Worm (Caenorhabditis elegans) whole organism, L4 larva: Measurements from ENCODE around the gene K09C6.2.

Source experiments
- D1046.2 ChIP-seq: fragments of 200-800 bp; sonication (Bioruptor generic); IDR thresholded peaks from 2 replicates; pipeline ENCODE4 v1.3.6; 2022; ENCODE audit warnings: missing genetic modification characterization, missing compliant biosample characterization
- F44E2.7 ChIP-seq: fragments of 200-800 bp; sonication (Bioruptor generic); IDR thresholded peaks from 2 replicates; pipeline ENCODE4 v2.1.2; 2022; ENCODE audit warnings: missing genetic modification characterization, missing compliant biosample characterization
- F49E8.2 ChIP-seq: sonication (generic microtip); optimal IDR thresholded peaks from 2 replicates; lab custom pipeline; 2016; ENCODE audit warnings: missing compliant biosample characterization, mild to moderate bottlenecking, missing genetic modification characterization, borderline replicate concordance
- Y105C5A.15 ChIP-seq: fragments of 200-800 bp; sonication (Bioruptor generic); IDR thresholded peaks from 2 replicates; pipeline ENCODE4 v1.3.6; 2022; ENCODE audit warnings: missing genetic modification characterization, missing compliant biosample characterization
- Y48G9A.11 ChIP-seq: fragments of 200-800 bp; sonication (Bioruptor generic); IDR thresholded peaks from 2 replicates; pipeline ENCODE4 v1.3.6; 2022; ENCODE audit warnings: missing genetic modification reagents, missing genetic modification characterization, missing compliant biosample characterization
- Y5F2A.4 ChIP-seq: fragments of 200-800 bp; sonication (Bioruptor generic); optimal IDR thresholded peaks from 2 replicates; lab custom pipeline; 2018; ENCODE audit warnings: mild to moderate bottlenecking, missing genetic modification characterization, missing compliant biosample characterization
- aha-1 ChIP-seq: fragments of 150-350 bp; peaks from one replicate; lab custom pipeline; 2014; ENCODE audit warnings: missing biosample characterization, missing genetic modification characterization
- arid-1 ChIP-seq: fragments of 200-800 bp; sonication (Bioruptor generic); conservative IDR thresholded peaks from 2 replicates; pipeline ENCODE4 v1.3.6; 2022; ENCODE audit warnings: missing genetic modification reagents, missing genetic modification characterization, missing compliant biosample characterization
- ceh-44 ChIP-seq: fragments of 200-800 bp; sonication (Bioruptor generic); IDR thresholded peaks from 2 replicates; pipeline ENCODE4 v1.3.6; 2022; ENCODE audit warnings: missing genetic modification reagents, missing genetic modification characterization, missing compliant biosample characterization
- ceh-62 ChIP-seq: sonication (generic microtip); optimal IDR thresholded peaks from 2 replicates; lab custom pipeline; 2017; ENCODE audit warnings: missing biosample characterization, missing genetic modification characterization
- ces-1 ChIP-seq: fragments of 150-350 bp; sonication (generic microtip); optimal IDR thresholded peaks from 4 replicates; lab custom pipeline; 2014; ENCODE audit warnings: missing biosample characterization, missing genetic modification reagents, missing genetic modification characterization
- ctbp-1 ChIP-seq: fragments of 200-800 bp; sonication (Bioruptor generic); IDR thresholded peaks from 2 replicates; pipeline ENCODE4 v1.3.6; 2022; ENCODE audit warnings: missing genetic modification reagents, missing genetic modification characterization, missing compliant biosample characterization
- daf-12 ChIP-seq: fragments of 150-350 bp; optimal IDR thresholded peaks from 2 replicates; lab custom pipeline; 2014; ENCODE audit warnings: missing biosample characterization, missing genetic modification reagents, missing genetic modification characterization
- dpl-1 ChIP-seq: fragments of 150-350 bp; optimal IDR thresholded peaks from 2 replicates; lab custom pipeline; 2014; ENCODE audit warnings: missing biosample characterization, missing genetic modification reagents, missing genetic modification characterization
- dve-1 ChIP-seq: sonication (generic microtip); optimal IDR thresholded peaks from 2 replicates; lab custom pipeline; 2017; ENCODE audit warnings: antibody characterized with exemption, mild to moderate bottlenecking, missing genetic modification characterization, missing compliant biosample characterization; ENCODE audit not compliant: insufficient read depth
- egl-43 ChIP-seq: fragments of 200-800 bp; sonication (Bioruptor generic); IDR thresholded peaks from 2 replicates; pipeline ENCODE4 v1.3.6; 2022; ENCODE audit warnings: missing genetic modification reagents, missing genetic modification characterization, missing compliant biosample characterization
- fos-1 ChIP-seq: fragments of 150-350 bp; optimal IDR thresholded peaks from 2 replicates; lab custom pipeline; 2014; ENCODE audit warnings: missing biosample characterization, missing genetic modification characterization
- hif-1 ChIP-seq, 2 experiments: sonication (generic microtip); optimal IDR thresholded peaks; 2 replicates each; lab custom pipeline; 2016 to 2017; ENCODE audit warnings: missing compliant biosample characterization in 2 of 2, missing genetic modification characterization in 2 of 2, missing genetic modification reagents in 2 of 2, missing genotype in 2 of 2, mild to moderate bottlenecking in 1 of 2
- hlh-30 ChIP-seq: sonication (generic microtip); optimal IDR thresholded peaks from 2 replicates; lab custom pipeline; 2017; ENCODE audit warnings: antibody characterized with exemption, mild to moderate bottlenecking, missing genetic modification characterization, missing compliant biosample characterization; ENCODE audit not compliant: insufficient read depth
- lim-7 ChIP-seq: fragments of 200-800 bp; sonication (Bioruptor generic); IDR thresholded peaks from 2 replicates; pipeline ENCODE4 v1.3.6; 2022; ENCODE audit warnings: missing genetic modification characterization, missing compliant biosample characterization
- lin-13 ChIP-seq: fragments of 150-350 bp; optimal IDR thresholded peaks from 2 replicates; lab custom pipeline; 2014; ENCODE audit warnings: missing biosample characterization, missing genetic modification reagents, missing genetic modification characterization
- lin-15B ChIP-seq: fragments of 150-350 bp; sonication (generic microtip); optimal IDR thresholded peaks from 3 replicates; lab custom pipeline; 2014; ENCODE audit warnings: missing biosample characterization, missing genetic modification characterization
- lin-38 ChIP-seq: fragments of 200-800 bp; sonication (Bioruptor generic); IDR thresholded peaks from 2 replicates; pipeline ENCODE4 v1.3.6; 2022; ENCODE audit warnings: missing genetic modification reagents, missing genetic modification characterization, missing compliant biosample characterization
- lir-3 ChIP-seq: sonication (generic microtip); optimal IDR thresholded peaks from 2 replicates; lab custom pipeline; 2016; ENCODE audit warnings: mild to moderate bottlenecking, missing genetic modification characterization, missing compliant biosample characterization
- mdl-1 ChIP-seq, 2 experiments: fragments of 150-350 bp in 1 of 2; sonication (generic microtip) in 1 of 2; optimal IDR thresholded peaks; 2 replicates each; lab custom pipeline; 2014 to 2017; ENCODE audit warnings: missing biosample characterization in 2 of 2, missing genetic modification characterization in 2 of 2
- mdt-29 ChIP-seq: fragments of 200-800 bp; sonication (Bioruptor generic); IDR thresholded peaks from 2 replicates; pipeline ENCODE4 v1.3.6; 2022; ENCODE audit warnings: missing genetic modification reagents, missing genetic modification characterization, missing compliant biosample characterization
- mes-2 ChIP-seq: sonication (generic microtip); optimal IDR thresholded peaks from 2 replicates; lab custom pipeline; 2016; ENCODE audit warnings: missing genotype, mild to moderate bottlenecking, missing genetic modification characterization, missing compliant biosample characterization; ENCODE audit not compliant: poor library complexity, severe bottlenecking
- nhr-10 ChIP-seq: fragments of 150-350 bp; optimal IDR thresholded peaks from 2 replicates; lab custom pipeline; 2014; ENCODE audit warnings: missing biosample characterization, missing genetic modification characterization
- nhr-111 ChIP-seq: fragments of 200-800 bp; sonication (Bioruptor generic); optimal IDR thresholded peaks from 2 replicates; lab custom pipeline; 2018; ENCODE audit warnings: mild to moderate bottlenecking, missing genetic modification characterization, missing compliant biosample characterization
- nhr-25 ChIP-seq: sonication (generic microtip); optimal IDR thresholded peaks from 2 replicates; lab custom pipeline; 2017; ENCODE audit warnings: missing genetic modification characterization, mild to moderate bottlenecking, missing compliant biosample characterization, antibody characterized with exemption, moderate library complexity, borderline replicate concordance; ENCODE audit not compliant: insufficient read depth
- nhr-42 ChIP-seq: fragments of 200-800 bp; sonication (Bioruptor generic); IDR thresholded peaks from 2 replicates; pipeline ENCODE4 v1.3.6; 2022; ENCODE audit warnings: missing genetic modification characterization, missing compliant biosample characterization
- nhr-48 ChIP-seq: sonication (generic microtip); optimal IDR thresholded peaks from 2 replicates; lab custom pipeline; 2016; ENCODE audit warnings: mild to moderate bottlenecking, missing genetic modification characterization, missing compliant biosample characterization
- nhr-6 ChIP-seq: fragments of 150-350 bp; optimal IDR thresholded peaks from 2 replicates; lab custom pipeline; 2014; ENCODE audit warnings: missing biosample characterization, missing genetic modification characterization
- nhr-77 ChIP-seq: fragments of 150-350 bp; optimal IDR thresholded peaks from 2 replicates; lab custom pipeline; 2014; ENCODE audit warnings: missing biosample characterization, missing genetic modification characterization
- pha-4 ChIP-seq, 2 experiments: fragments of 150-350 bp in 1 of 2; fragments of 200-800 bp in 1 of 2; sonication (Bioruptor generic) in 1 of 2; IDR thresholded peaks in 1 of 2; optimal IDR thresholded peaks in 1 of 2; 2 replicates each; pipeline versions ENCODE4 v1.3.6 to Lab custom; 2014 to 2022; ENCODE audit warnings: missing genetic modification characterization in 2 of 2, missing genetic modification reagents in 2 of 2, missing biosample characterization in 1 of 2, missing compliant biosample characterization in 1 of 2
- saeg-2 ChIP-seq: fragments of 200-800 bp; sonication (Bioruptor generic); IDR thresholded peaks from 2 replicates; pipeline ENCODE4 v1.3.6; 2022; ENCODE audit warnings: missing genetic modification reagents, missing genetic modification characterization, missing compliant biosample characterization
- sdz-12 ChIP-seq: fragments of 200-800 bp; sonication (Bioruptor generic); optimal IDR thresholded peaks from 2 replicates; lab custom pipeline; 2018; ENCODE audit warnings: mild to moderate bottlenecking, missing genetic modification characterization, missing compliant biosample characterization
- set-16 ChIP-seq: fragments of 200-800 bp; sonication (Bioruptor generic); IDR thresholded peaks from 2 replicates; pipeline ENCODE4 v1.3.6; 2022; ENCODE audit warnings: missing genetic modification reagents, missing genetic modification characterization, missing compliant biosample characterization
- snpc-4 ChIP-seq: fragments of 150-350 bp; optimal IDR thresholded peaks from 2 replicates; lab custom pipeline; 2014; ENCODE audit warnings: missing biosample characterization, missing genetic modification characterization
- spr-3 ChIP-seq: fragments of 200-800 bp; sonication (Bioruptor generic); optimal IDR thresholded peaks from 2 replicates; lab custom pipeline; 2018; ENCODE audit warnings: mild to moderate bottlenecking, missing genetic modification characterization, missing compliant biosample characterization
- tag-97 ChIP-seq: fragments of 200-800 bp; sonication (Bioruptor generic); IDR thresholded peaks from 2 replicates; pipeline ENCODE4 v1.3.6; 2022; ENCODE audit warnings: missing genetic modification characterization, missing compliant biosample characterization
- unc-39 ChIP-seq: sonication (generic microtip); optimal IDR thresholded peaks from 2 replicates; lab custom pipeline; 2017; ENCODE audit warnings: missing biosample characterization, missing genetic modification characterization
- unc-62 ChIP-seq, 3 experiments: fragments of 150-350 bp in 1 of 3; sonication (generic microtip); optimal IDR thresholded peaks in 2 of 3; peaks in 1 of 3; 1 replicate in 1 of 3; 2 replicates in 2 of 3; lab custom pipeline; 2014 to 2017; ENCODE audit warnings: missing biosample characterization in 3 of 3, missing genetic modification characterization in 3 of 3, missing genetic modification reagents in 3 of 3, missing genotype in 1 of 3
- vab-7 ChIP-seq: fragments of 200-800 bp; sonication (Bioruptor generic); IDR thresholded peaks from 2 replicates; pipeline ENCODE4 v1.3.6; 2022; ENCODE audit warnings: missing genetic modification reagents, missing genetic modification characterization, missing compliant biosample characterization
- zfp-2 ChIP-seq: sonication (generic microtip); optimal IDR thresholded peaks from 2 replicates; lab custom pipeline; 2016; ENCODE audit warnings: mild to moderate bottlenecking, missing genetic modification characterization, missing compliant biosample characterization
- zfp-3 ChIP-seq: fragments of 200-800 bp; sonication (Bioruptor generic); conservative IDR thresholded peaks from 2 replicates; pipeline ENCODE4 v1.3.6; 2022; ENCODE audit warnings: missing genetic modification reagents, missing genetic modification characterization, missing compliant biosample characterization
- zip-11 ChIP-seq: fragments of 200-800 bp; sonication (Bioruptor generic); IDR thresholded peaks from 2 replicates; pipeline ENCODE4 v1.3.6; 2022; ENCODE audit warnings: missing genetic modification characterization, missing compliant biosample characterization
- ztf-7 ChIP-seq: fragments of 150-350 bp; optimal IDR thresholded peaks from 2 replicates; lab custom pipeline; 2014; ENCODE audit warnings: missing biosample characterization, missing genetic modification characterization

The K09C6.2 gene

ce11 chrV:899087-899486 is 42.4 kb downstream of the K09C6.2 start, which contains the start of gene nas-32:
Gene nas-32, minus strand, starts transcription at chrV:899187.
- TF ChIP-seq aha-1 (tag; lab: Kevin White, UChicago): peak; percentile 30
- TF ChIP-seq D1046.2: no peak
- no peak for TF ChIP-seq ztf-7
- no peak for TF ChIP-seq Y105C5A.15
- TF ChIP-seq, all 104 proteins: peak for 1

ce11 chrV:903460-903859 is 46.8 kb downstream of the K09C6.2 start, which contains the start of gene fmo-5:
Gene fmo-5, minus strand, starts transcription at chrV:903665.
- TF ChIP-seq zip-11 (GFP tag; lab: Robert Waterston, UW): no peak
- no peak for TF ChIP-seq fos-1 (tag; lab: Kevin White, UChicago)
- TF ChIP-seq F44E2.7: no peak
- TF ChIP-seq snpc-4 (tag; lab: Kevin White, UChicago): no peak
- no peak for TF ChIP-seq nhr-111 (GFP tag; lab: Kevin White, UChicago)
- TF ChIP-seq Y5F2A.4 (GFP tag; lab: Kevin White, UChicago): no peak
- no peak for TF ChIP-seq tag-97 (GFP tag; lab: Robert Waterston, UW)
- TF ChIP-seq Y105C5A.15: no peak
- TF ChIP-seq dpl-1 (GFP tag; lab: Kevin White, UChicago): peak; percentile 47
- no peak for TF ChIP-seq sdz-12
- no peak for TF ChIP-seq lir-3 (tag; lab: Kevin White, UChicago)
- TF ChIP-seq F49E8.2 (tag; lab: Kevin White, UChicago): no peak
- TF ChIP-seq arid-1 (GFP tag; lab: Robert Waterston, UW): no peak
- TF ChIP-seq mes-2 (tag; lab: Kevin White, UChicago): peak; percentile 64
- no peak for TF ChIP-seq nhr-25
- TF ChIP-seq spr-3 (GFP tag; lab: Kevin White, UChicago): no peak
- TF ChIP-seq daf-12 (tag; lab: Kevin White, UChicago): no peak
- no peak for TF ChIP-seq lin-15B (tag; lab: Kevin White, UChicago)
- TF ChIP-seq nhr-42 (GFP tag; lab: Robert Waterston, UW): 0 out of 2 replicates have a peak, but pooled peaks have one; percentile 31
- TF ChIP-seq nhr-6: no peak
- no peak for TF ChIP-seq ctbp-1 (GFP tag; lab: Robert Waterston, UW)
- no peak for TF ChIP-seq ces-1 (GFP tag; lab: Kevin White, UChicago)
- no peak for TF ChIP-seq ceh-62 (tag; lab: Kevin White, UChicago)
- no peak for TF ChIP-seq lim-7 (GFP tag; lab: Robert Waterston, UW)
- no peak for TF ChIP-seq unc-39 (tag; lab: Kevin White, UChicago)
- peak; percentile 2 for TF ChIP-seq nhr-48 (tag; lab: Kevin White, UChicago)
- TF ChIP-seq Y48G9A.11: no peak
- no peak for TF ChIP-seq pha-4 (GFP tag; IDR thresholded peaks at IDR 0.05; lab: Robert Waterston, UW)
- no peak for TF ChIP-seq pha-4 (tag; optimal IDR thresholded peaks at IDR 0.05; lab: Kevin White, UChicago)
- TF ChIP-seq unc-62 (GFP tag; optimal IDR thresholded peaks at IDR 0.05 in 1 of 2; lab: Kevin White, UChicago): no peak
- no peak for TF ChIP-seq unc-62 (tag; optimal IDR thresholded peaks at IDR 0.05; lab: Kevin White, UChicago)
- TF ChIP-seq dve-1 (tag; lab: Kevin White, UChicago): peak; percentile 59
- no peak for TF ChIP-seq vab-7
- peak; percentile 48 to 91 for TF ChIP-seq mdl-1 (tag; optimal IDR thresholded peaks at IDR 0.05; lab: Kevin White, UChicago)
- TF ChIP-seq zfp-3: no peak
- no peak for TF ChIP-seq lin-13 (GFP tag; lab: Kevin White, UChicago)
- TF ChIP-seq hif-1 (tag; optimal IDR thresholded peaks at IDR 0.05; lab: Kevin White, UChicago): no peak
- no peak for TF ChIP-seq set-16 (GFP tag; lab: Robert Waterston, UW)
- TF ChIP-seq saeg-2 (GFP tag; lab: Robert Waterston, UW): no peak
- no peak for TF ChIP-seq zfp-2 (tag; lab: Kevin White, UChicago)
- TF ChIP-seq lin-38: peak; percentile 65; the same call in 1 of the 2 replicates
- TF ChIP-seq nhr-77 (tag; lab: Kevin White, UChicago): peak; percentile 51
- TF ChIP-seq nhr-10 (tag; lab: Kevin White, UChicago): no peak
- no peak for TF ChIP-seq ceh-44 (GFP tag; lab: Robert Waterston, UW)
- no peak for TF ChIP-seq egl-43 (GFP tag; lab: Robert Waterston, UW)
- peak; percentile 96 for TF ChIP-seq hlh-30 (tag; lab: Kevin White, UChicago)
- no peak for TF ChIP-seq mdt-29
